Fruit fly (Drosophila melanogaster): ENCODE measurements around the gene CG15561.
A peak's percentile ranks its signal among the peaks of the same experiment; 100 is the strongest.

Gene CG15561

dm6 chr3R:31225043-31225681 is 9.4 kb upstream of the CG15561 start (continued):
- peak; percentile 91 for TF ChIP-seq svp (GFP tag)
- peak; percentile 89 for TF ChIP-seq Eip78C (GFP tag)
- TF ChIP-seq CG6854 (GFP tag; optimal IDR thresholded peaks at IDR 0.05), result peak; percentile 39
- no peak for TF ChIP-seq ss (GFP tag; optimal IDR thresholded peaks at IDR 0.05)
- TF ChIP-seq esn (GFP tag; optimal IDR thresholded peaks at IDR 0.05), result peak; percentile 83
- peak; percentile 72 for TF ChIP-seq topi (GFP tag; optimal IDR thresholded peaks at IDR 0.05)
- TF ChIP-seq Eip93F (GFP tag; optimal IDR thresholded peaks at IDR 0.05), result peak; percentile 68
- TF ChIP-seq CG15336 (GFP tag; IDR thresholded peaks at IDR 0.05), result peak; percentile 70
- TF ChIP-seq Hr4 (GFP tag; optimal IDR thresholded peaks at IDR 0.05), result peak; percentile 45

- TF ChIP-seq Blimp-1 (GFP tag; optimal IDR thresholded peaks at IDR 0.05) (no peak), Eip78C (GFP tag) (peak; percentile 46), CG32006 (GFP tag; optimal IDR thresholded peaks at IDR 0.05) (no peak), CG11762 (GFP tag; optimal IDR thresholded peaks at IDR 0.05; ENCODE audit: insufficient read depth) (no peak), svp (GFP tag) (peak; percentile 98), dsx (GFP tag; optimal IDR thresholded peaks at IDR 0.05; ENCODE audit: poor library complexity, severe bottlenecking) (no peak), CG6276 (GFP tag; optimal IDR thresholded peaks at IDR 0.05) (no peak), CG9139 (GFP tag; optimal IDR thresholded peaks at IDR 0.05) (no peak), CG16779 (tag; optimal IDR thresholded peaks at IDR 0.05) (no peak), Ets96B (tag; optimal IDR thresholded peaks at IDR 0.05) (no peak), CG6163 (GFP tag; IDR thresholded peaks at IDR 0.05) (0 out of 3 replicates have a peak, but pooled peaks have one; percentile 33), CG11294 (GFP tag; IDR thresholded peaks at IDR 0.05) (no peak), Hr4 (GFP tag; optimal IDR thresholded peaks at IDR 0.05) (no peak), acj6 (GFP tag; optimal IDR thresholded peaks at IDR 0.05) (no peak), fd85E (GFP tag; optimal IDR thresholded peaks at IDR 0.05) (no peak), pdm3 (GFP tag; optimal IDR thresholded peaks at IDR 0.05) (no peak)
These were observed 8.5 kb upstream of the CG15561 start for dm6 chr3R:31223971-31224860.

dm6 chr3R:31222890-31223569 is 7.3 kb upstream of the CG15561 start:
- TF ChIP-seq fd59A (GFP tag; optimal IDR thresholded peaks at IDR 0.05) (no peak), Hr4 (GFP tag; optimal IDR thresholded peaks at IDR 0.05) (no peak), vri (GFP tag; optimal IDR thresholded peaks at IDR 0.05) (no peak), CG8119 (GFP tag; IDR thresholded peaks at IDR 0.05) (no peak)

DNA sequence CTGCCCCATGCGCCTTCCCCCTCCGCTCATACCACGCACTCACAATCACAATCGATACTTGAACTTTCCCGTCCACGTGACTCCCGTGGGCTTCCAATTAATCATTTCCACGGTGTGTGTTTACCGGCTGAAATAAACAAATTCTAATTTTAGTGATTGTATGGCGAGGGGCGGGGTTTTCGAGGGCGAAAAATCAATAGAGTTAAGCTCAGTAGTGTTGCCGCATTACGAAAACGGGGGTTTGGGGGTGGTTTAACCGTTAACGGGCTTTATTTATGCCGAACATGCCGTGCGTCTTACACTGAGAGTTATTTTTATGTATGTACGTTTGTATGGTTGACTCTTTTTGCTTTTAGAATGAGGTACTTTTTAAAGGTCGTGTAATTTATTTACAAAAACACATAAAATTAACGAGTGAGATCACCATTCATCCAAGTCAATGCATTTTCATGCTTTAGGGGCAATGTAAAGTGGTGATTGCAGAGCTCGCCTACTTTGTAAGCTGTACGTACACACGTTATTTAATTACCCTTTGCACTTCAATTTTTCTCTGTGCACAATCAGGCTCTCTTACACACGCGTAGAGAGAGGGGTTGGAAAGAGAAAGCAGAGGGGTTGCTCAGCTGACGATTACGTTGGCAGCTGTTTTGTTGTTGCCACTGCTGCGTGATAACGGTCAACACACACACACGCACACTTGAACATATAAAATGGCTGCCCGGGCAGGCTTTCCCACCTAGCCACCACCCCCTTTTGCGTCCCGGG is 6.6 kb upstream of the CG15561 start:
- TF ChIP-seq vri (GFP tag; optimal IDR thresholded peaks at IDR 0.05) (peak; percentile 79), CG10669 (GFP tag; optimal IDR thresholded peaks at IDR 0.05) (peak; percentile 66), CG6808 (GFP tag; optimal IDR thresholded peaks at IDR 0.05) (peak; percentile 61), fkh (GFP tag; optimal IDR thresholded peaks at IDR 0.05) (peak; percentile 10), Eip78C (GFP tag) (peak; percentile 91), Lpt (GFP tag; optimal IDR thresholded peaks at IDR 0.05) (no peak), Blimp-1 (GFP tag; optimal IDR thresholded peaks at IDR 0.05) (peak; percentile 6), dac (GFP tag; optimal IDR thresholded peaks at IDR 0.05) (peak; percentile 44), OdsH (GFP tag; optimal IDR thresholded peaks at IDR 0.05) (peak; percentile 71), esn (GFP tag; optimal IDR thresholded peaks at IDR 0.05) (peak; percentile 79), Sox15 (GFP tag; optimal IDR thresholded peaks at IDR 0.05) (peak; percentile 48), CG1621 (tag; optimal IDR thresholded peaks at IDR 0.05) (peak; percentile 40), svp (GFP tag) (peak; percentile 81), Eip75B (GFP tag; optimal IDR thresholded peaks at IDR 0.05) (peak; percentile 75), Sox102F (GFP tag; optimal IDR thresholded peaks at IDR 0.05) (peak; percentile 71), CG32006 (GFP tag; optimal IDR thresholded peaks at IDR 0.05) (peak; percentile 80), CG6792 (GFP tag; optimal IDR thresholded peaks at IDR 0.05) (peak; percentile 75), net (GFP tag; optimal IDR thresholded peaks at IDR 0.05) (peak; percentile 69), acj6 (GFP tag; optimal IDR thresholded peaks at IDR 0.05) (peak; percentile 66), CG34406 (GFP tag; optimal IDR thresholded peaks at IDR 0.05) (peak; percentile 47), Eip93F (GFP tag; optimal IDR thresholded peaks at IDR 0.05) (no peak), fd59A (GFP tag; optimal IDR thresholded peaks at IDR 0.05) (peak; percentile 64), CG15336 (GFP tag; IDR thresholded peaks at IDR 0.05) (no peak), Hr4 (GFP tag; optimal IDR thresholded peaks at IDR 0.05) (peak; percentile 74), CG6854 (GFP tag; optimal IDR thresholded peaks at IDR 0.05) (no peak), ss (GFP tag; optimal IDR thresholded peaks at IDR 0.05) (peak; percentile 31 to 59)

All from whole organism, prepupa.